Worm (Caenorhabditis elegans) whole organism, L1 larva: ENCODE data around the gene eri-12.
"Not testable (repeated sequence)": the region's sequence is repeated elsewhere in the genome, so short reads cannot be mapped to it uniquely, and the experiment has no call there.

ENCODE experiments used
- C04F5.9 ChIP-seq: sonication (generic microtip); optimal IDR thresholded peaks from 2 replicates; lab custom pipeline; 2016; ENCODE audit warnings: missing genetic modification characterization, missing compliant biosample characterization
- alr-1 ChIP-seq: fragments of 200-800 bp; sonication (Bioruptor generic); optimal IDR thresholded peaks from 2 replicates; lab custom pipeline; 2018; ENCODE audit warnings: borderline replicate concordance, mild to moderate bottlenecking, missing genetic modification characterization, missing compliant biosample characterization
- ceh-8 ChIP-seq: fragments of 200-800 bp; sonication (Bioruptor generic); optimal IDR thresholded peaks from 2 replicates; lab custom pipeline; 2018; ENCODE audit warnings: mild to moderate bottlenecking, missing genetic modification characterization, moderate library complexity, missing compliant biosample characterization
- ceh-82 ChIP-seq, 3 experiments: fragments of 150-350 bp in 1 of 3; sonication (generic microtip) in 2 of 3; optimal IDR thresholded peaks; 2 replicates each; lab custom pipeline; 2014 to 2017; ENCODE audit warnings: missing biosample characterization in 3 of 3, missing genetic modification characterization in 3 of 3
- ces-1 ChIP-seq: fragments of 150-350 bp; optimal IDR thresholded peaks from 2 replicates; lab custom pipeline; 2014; ENCODE audit warnings: missing biosample characterization, missing genetic modification reagents, missing genetic modification characterization
- dsc-1 ChIP-seq: sonication (generic microtip); optimal IDR thresholded peaks from 2 replicates; lab custom pipeline; 2016; ENCODE audit warnings: mild to moderate bottlenecking, missing genetic modification characterization, missing compliant biosample characterization
- efl-1 ChIP-seq, 4 experiments: fragments of 150-350 bp; optimal IDR thresholded peaks in 3 of 4; peaks in 1 of 4; 1 replicate in 1 of 4; 2 replicates in 3 of 4; lab custom pipeline; 2014; ENCODE audit warnings: missing biosample characterization in 2 of 4, missing genetic modification characterization in 2 of 4, missing genetic modification reagents in 2 of 4
- efl-3 ChIP-seq: fragments of 200-800 bp; sonication (Bioruptor generic); optimal IDR thresholded peaks from 2 replicates; lab custom pipeline; 2018; ENCODE audit warnings: mild to moderate bottlenecking, missing genetic modification characterization, missing compliant biosample characterization
- elt-2 ChIP-seq: sonication (generic microtip); optimal IDR thresholded peaks from 2 replicates; lab custom pipeline; 2016; ENCODE audit warnings: missing genetic modification characterization, mild to moderate bottlenecking, inconsistent platforms, missing compliant biosample characterization, missing genetic modification reagents
- fkh-4 ChIP-seq: sonication (generic microtip); optimal IDR thresholded peaks from 2 replicates; lab custom pipeline; 2016; ENCODE audit warnings: missing compliant biosample characterization, missing genetic modification characterization, borderline replicate concordance
- fos-1 ChIP-seq: fragments of 150-350 bp; optimal IDR thresholded peaks from 2 replicates; lab custom pipeline; 2014; ENCODE audit warnings: missing biosample characterization, missing genetic modification characterization
- hlh-17 ChIP-seq: fragments of 200-800 bp; sonication (Bioruptor generic); optimal IDR thresholded peaks from 2 replicates; lab custom pipeline; 2018; ENCODE audit warnings: missing genetic modification characterization, mild to moderate bottlenecking, missing compliant biosample characterization, moderate library complexity, borderline replicate concordance
- hlh-4 ChIP-seq: sonication (generic microtip); optimal IDR thresholded peaks from 2 replicates; lab custom pipeline; 2016; ENCODE audit warnings: mild to moderate bottlenecking, missing genetic modification characterization, missing compliant biosample characterization
- hpl-2 ChIP-seq: fragments of 150-350 bp; optimal IDR thresholded peaks from 2 replicates; lab custom pipeline; 2014; ENCODE audit warnings: missing biosample characterization, missing genetic modification reagents, missing genetic modification characterization
- mab-9 ChIP-seq: fragments of 200-800 bp; sonication (Bioruptor generic); IDR thresholded peaks from 2 replicates; pipeline ENCODE4 v1.3.6; 2022; ENCODE audit warnings: missing genetic modification reagents, missing genetic modification characterization, missing compliant biosample characterization
- mef-2 ChIP-seq: fragments of 150-350 bp; optimal IDR thresholded peaks from 2 replicates; lab custom pipeline; 2014; ENCODE audit warnings: missing biosample characterization, missing genetic modification characterization
- nhr-12 ChIP-seq: sonication (generic microtip); optimal IDR thresholded peaks from 2 replicates; lab custom pipeline; 2017; ENCODE audit warnings: missing biosample characterization, missing genetic modification characterization
- nhr-84 ChIP-seq: sonication (generic microtip); optimal IDR thresholded peaks from 2 replicates; lab custom pipeline; 2017; ENCODE audit warnings: missing biosample characterization, missing genetic modification characterization
- nhr-90 ChIP-seq: sonication (generic microtip); optimal IDR thresholded peaks from 2 replicates; lab custom pipeline; 2016; ENCODE audit warnings: mild to moderate bottlenecking, missing genetic modification characterization, missing compliant biosample characterization; ENCODE audit not compliant: poor library complexity
- pag-3 ChIP-seq: sonication (generic microtip); optimal IDR thresholded peaks from 2 replicates; lab custom pipeline; 2017; ENCODE audit warnings: missing genetic modification characterization, mild to moderate bottlenecking, missing compliant biosample characterization, antibody characterized with exemption, borderline replicate concordance; ENCODE audit not compliant: insufficient read depth
- pqm-1 ChIP-seq: sonication (generic microtip); optimal IDR thresholded peaks from 3 replicates; lab custom pipeline; 2017; ENCODE audit warnings: missing biosample characterization, missing genetic modification characterization
- snu-23 ChIP-seq: sonication (generic microtip); optimal IDR thresholded peaks from 2 replicates; lab custom pipeline; 2016; ENCODE audit warnings: missing genetic modification characterization, missing compliant biosample characterization
- sox-4 ChIP-seq: sonication (generic microtip); optimal IDR thresholded peaks from 2 replicates; lab custom pipeline; 2016; ENCODE audit warnings: missing genetic modification characterization, missing compliant biosample characterization
- swsn-7 ChIP-seq: sonication (generic microtip); optimal IDR thresholded peaks from 2 replicates; lab custom pipeline; 2016; ENCODE audit warnings: missing genetic modification characterization, missing compliant biosample characterization
- tbx-2 ChIP-seq: sonication (generic microtip); optimal IDR thresholded peaks from 2 replicates; lab custom pipeline; 2016; ENCODE audit warnings: missing genetic modification characterization, missing compliant biosample characterization
- unc-130 ChIP-seq: fragments of 150-350 bp; optimal IDR thresholded peaks from 2 replicates; lab custom pipeline; 2017; ENCODE audit warnings: missing biosample characterization, missing genetic modification characterization, inconsistent platforms
- unc-98 ChIP-seq: fragments of 200-800 bp; sonication (Bioruptor generic); IDR thresholded peaks from 2 replicates; pipeline ENCODE4 v1.3.6; 2022; ENCODE audit warnings: missing genetic modification characterization, missing compliant biosample characterization
- xbp-1 ChIP-seq: sonication (generic microtip); optimal IDR thresholded peaks from 2 replicates; lab custom pipeline; 2016; ENCODE audit warnings: missing genetic modification characterization, missing compliant biosample characterization

eri-12 gene

DNA sequence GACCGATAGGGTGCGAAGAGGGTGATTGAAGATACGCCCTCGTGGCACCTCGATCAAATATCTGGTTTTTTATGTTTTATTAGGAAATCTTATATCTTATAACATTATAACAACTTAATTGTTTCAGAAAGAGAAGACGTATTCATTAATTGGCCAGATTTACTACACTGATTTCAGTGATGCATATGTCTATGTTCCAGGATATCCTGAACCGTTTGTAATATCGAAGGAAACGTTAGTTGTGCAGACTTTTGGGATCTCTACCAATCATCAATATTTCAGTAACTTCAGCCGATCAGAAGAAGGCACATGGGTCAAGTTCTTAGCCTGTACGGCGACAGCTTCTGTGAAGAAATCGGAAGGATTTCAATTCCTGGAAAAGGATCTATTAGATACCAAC, 3.8 kb downstream of the eri-12 start:
- TF ChIP-seq nhr-12 (tag; lab: Kevin White, UChicago) (no peak), hlh-4 (tag; lab: Kevin White, UChicago) (no peak), fkh-4 (tag; lab: Kevin White, UChicago) (no peak), ceh-82 (tag; optimal IDR thresholded peaks at IDR 0.05; lab: Kevin White, UChicago) (no peak), swsn-7 (tag; lab: Kevin White, UChicago) (no peak), pag-3 (tag; lab: Kevin White, UChicago) (no peak), pqm-1 (no peak)

DNA sequence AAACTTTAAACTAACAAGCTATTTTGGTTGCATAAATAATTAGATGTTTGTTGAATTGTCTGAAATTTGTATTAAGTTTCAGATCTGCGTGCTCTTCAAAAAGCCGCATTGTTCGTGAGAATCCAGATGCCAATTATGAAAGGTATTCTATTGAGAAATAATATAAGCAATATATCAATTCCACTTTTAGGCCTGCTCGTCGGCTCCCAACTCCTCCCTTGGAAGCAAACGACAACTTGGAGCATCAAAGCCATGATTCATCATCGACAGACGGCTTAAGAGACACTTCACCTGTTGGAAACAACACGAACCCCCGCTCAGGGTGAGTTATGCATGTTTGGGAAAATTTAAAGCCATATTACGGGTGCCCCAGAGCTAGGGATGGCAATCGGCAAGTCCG, 6.1 kb downstream of the eri-12 start:
- no peak for TF ChIP-seq pag-3 (tag; lab: Kevin White, UChicago)
- no peak for TF ChIP-seq fos-1 (tag; lab: Kevin White, UChicago)
- TF ChIP-seq nhr-84, result no peak
- no peak for TF ChIP-seq unc-130 (tag; lab: Kevin White, UChicago)
- TF ChIP-seq dsc-1 (tag; lab: Kevin White, UChicago), result no peak
- no peak for TF ChIP-seq ceh-82 (tag; optimal IDR thresholded peaks at IDR 0.05; lab: Kevin White, UChicago)
- TF ChIP-seq hlh-17, result no peak
- TF ChIP-seq unc-98, result no peak

DNA sequence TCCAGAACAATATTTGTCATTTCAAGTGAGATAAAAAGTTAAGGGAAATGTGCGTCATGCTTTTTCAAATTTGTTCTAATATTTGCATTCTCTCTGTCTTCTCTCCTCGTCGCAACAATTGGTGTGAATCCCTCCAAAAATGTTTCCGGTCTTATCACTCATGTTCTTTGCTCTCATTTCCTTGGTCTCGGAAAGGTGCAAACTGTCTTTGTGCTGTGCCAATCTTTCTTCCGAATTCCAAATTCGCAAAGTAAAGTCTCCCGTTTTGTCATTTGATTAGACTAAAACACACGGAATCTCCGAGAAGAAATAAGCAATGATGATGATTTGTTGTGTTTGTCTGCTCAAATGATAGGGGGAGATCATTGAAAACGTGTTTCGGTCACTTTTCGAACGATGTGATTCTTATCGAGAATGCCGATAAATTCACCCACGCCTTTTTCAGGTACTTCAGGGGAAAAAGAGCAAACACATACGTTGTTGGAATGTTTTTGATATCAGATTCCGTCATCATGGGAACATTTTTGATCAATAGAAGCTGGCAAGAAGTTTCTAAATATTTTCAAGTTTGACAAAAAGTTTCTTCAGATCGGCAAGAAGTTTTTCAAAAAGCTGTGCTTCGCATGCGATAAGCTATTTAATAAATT, 8.9 kb downstream of the eri-12 start:
- TF ChIP-seq xbp-1 (tag; lab: Kevin White, UChicago) (no peak), nhr-90 (tag; lab: Kevin White, UChicago) (no peak), efl-1 (optimal IDR thresholded peaks at IDR 0.05; lab: Kevin White, UChicago) (no peak), efl-1 (GFP tag; optimal IDR thresholded peaks at IDR 0.05 in 1 of 2; lab: Kevin White, UChicago) (peak in 1 of 2 experiments; percentile 70), elt-2 (tag; lab: Kevin White, UChicago) (peak; percentile 47), ces-1 (no peak), mef-2 (tag; lab: Kevin White, UChicago) (no peak), snu-23 (GFP tag; lab: Kevin White, UChicago) (no peak), efl-3 (GFP tag; lab: Kevin White, UChicago) (no peak), ceh-8 (GFP tag; lab: Kevin White, UChicago) (no peak), mab-9 (GFP tag; lab: Robert Waterston, UW) (no peak), C04F5.9 (tag; lab: Kevin White, UChicago) (no peak), alr-1 (tag; lab: Kevin White, UChicago) (no peak), tbx-2 (tag; lab: Kevin White, UChicago) (no peak), sox-4 (tag; lab: Kevin White, UChicago) (no peak)

DNA sequence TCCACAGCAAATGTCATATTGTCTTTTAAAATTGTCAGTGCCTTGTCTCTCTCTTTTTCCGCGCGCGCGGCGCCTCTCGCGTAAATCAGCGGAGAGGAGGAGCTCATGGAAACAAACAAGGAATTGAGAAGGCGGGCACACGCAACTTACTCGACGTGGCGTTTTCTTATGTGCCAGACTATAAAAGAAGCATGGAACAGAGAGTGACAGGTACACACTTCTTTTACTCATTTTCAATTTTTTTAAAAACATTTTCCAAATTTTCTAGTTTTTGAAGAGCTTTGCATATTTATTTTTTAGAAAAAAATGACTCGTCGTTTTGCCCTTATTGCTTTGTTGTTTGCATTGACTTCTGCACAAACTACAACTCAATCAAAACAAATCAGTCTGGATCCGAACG, 11.3 kb downstream of the eri-12 start, which contains the start of gene F20B10.3:
F20B10.3 (plus strand) TSS at position 301 of the 400 bp plus-strand sequence.
- TF ChIP-seq unc-98 (no peak), efl-1 (optimal IDR thresholded peaks at IDR 0.05; lab: Kevin White, UChicago) (no peak), efl-1 (GFP tag; optimal IDR thresholded peaks at IDR 0.05 in 1 of 2; lab: Kevin White, UChicago) (peak in 1 of 2 experiments; percentile 43), swsn-7 (tag; lab: Kevin White, UChicago) (no peak)

DNA sequence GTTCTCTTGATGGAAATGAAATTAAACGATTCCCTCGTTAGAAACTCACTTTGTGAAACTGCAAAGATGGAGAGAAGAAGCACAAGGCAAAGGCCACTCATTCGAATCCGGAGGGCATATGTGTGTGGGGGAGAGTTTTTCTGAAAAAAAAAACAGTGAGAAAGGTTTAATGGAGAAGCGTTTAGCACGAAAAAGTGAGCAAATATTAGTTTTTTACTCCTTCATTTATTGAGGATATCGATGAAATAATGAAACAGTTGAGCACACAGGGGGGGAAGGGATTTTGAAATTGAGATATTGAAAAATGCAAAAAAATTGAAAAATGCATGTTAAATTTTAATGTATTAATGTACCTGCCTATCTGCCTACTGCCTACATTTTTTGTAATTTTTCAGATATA, 21.6 kb downstream of the eri-12 start, which contains the start of gene nlr-1:
nlr-1 (minus strand) TSS at position 101 of the 400 bp plus-strand sequence.
- not testable (repeated sequence) for TF ChIP-seq sox-4 (tag; lab: Kevin White, UChicago); hpl-2 (GFP tag; lab: Kevin White, UChicago); alr-1 (tag; lab: Kevin White, UChicago)
- TF ChIP-seq, all 84 proteins: peak for 0; not testable (repeated sequence) for 84
